Fruit fly (Drosophila melanogaster) whole organism, embryonic: ENCODE measurements around the gene Cap-D3.
A peak's percentile ranks its signal among the peaks of the same experiment; 100 is the strongest.

ENCODE experiments used
- B-H1 ChIP-seq: fragments of 200-800 bp; sonication (Bioruptor generic); IDR thresholded peaks from 3 replicates; pipeline ENCODE4 v1.3.6; 2022; ENCODE audit warnings: missing biosample characterization, missing genetic modification characterization
- CG10147 ChIP-seq: fragments of 200-800 bp; sonication (Bioruptor generic); optimal IDR thresholded peaks from 2 replicates; lab custom pipeline; 2019; ENCODE audit warnings: missing biosample characterization, mild to moderate bottlenecking, missing genetic modification characterization, moderate library complexity
- CG1024 ChIP-seq: fragments of 200-800 bp; sonication (Bioruptor generic); IDR thresholded peaks from 2 replicates; pipeline ENCODE4 v1.3.6; 2022; ENCODE audit warnings: missing biosample characterization, missing genetic modification characterization
- CG12769 ChIP-seq: fragments of 200-800 bp; sonication (Bioruptor generic); optimal IDR thresholded peaks from 2 replicates; lab custom pipeline; 2019; ENCODE audit warnings: missing biosample characterization, mild to moderate bottlenecking, missing genetic modification characterization, moderate library complexity
- CG15269 ChIP-seq: fragments of 200-800 bp; sonication (Bioruptor generic); optimal IDR thresholded peaks from 2 replicates; lab custom pipeline; 2018; ENCODE audit warnings: missing biosample characterization, mild to moderate bottlenecking, missing genetic modification characterization, moderate library complexity
- CG1603 ChIP-seq: fragments of 200-800 bp; sonication (Bioruptor generic); optimal IDR thresholded peaks from 2 replicates; lab custom pipeline; 2019; ENCODE audit warnings: missing biosample characterization, mild to moderate bottlenecking, missing genetic modification characterization, moderate library complexity
- CG1647 ChIP-seq: fragments of 200-800 bp; sonication (Bioruptor generic); optimal IDR thresholded peaks from 3 replicates; lab custom pipeline; 2016; ENCODE audit warnings: missing biosample characterization, missing genetic modification characterization
- CG16779 ChIP-seq: fragments of 200-800 bp; sonication (Bioruptor generic); IDR thresholded peaks from 2 replicates; pipeline ENCODE4 v1.3.6; 2022; ENCODE audit warnings: missing biosample characterization, missing genetic modification characterization
- CG16815 ChIP-seq: fragments of 200-800 bp; sonication (Bioruptor generic); optimal IDR thresholded peaks from 3 replicates; lab custom pipeline; 2017; ENCODE audit warnings: missing biosample characterization, mild to moderate bottlenecking, missing genetic modification characterization
- CG17385 ChIP-seq: fragments of 200-800 bp; sonication (Bioruptor generic); optimal IDR thresholded peaks from 3 replicates; lab custom pipeline; 2018; ENCODE audit warnings: missing biosample characterization, mild to moderate bottlenecking, missing genetic modification characterization
- CG17568 ChIP-seq: fragments of 200-800 bp; sonication (Bioruptor generic); optimal IDR thresholded peaks from 2 replicates; lab custom pipeline; 2018; ENCODE audit warnings: missing biosample characterization, mild to moderate bottlenecking, missing genetic modification characterization, moderate library complexity
- CG2116 ChIP-seq: fragments of 200-800 bp; sonication (Bioruptor generic); optimal IDR thresholded peaks from 3 replicates; lab custom pipeline; 2018; ENCODE audit warnings: missing biosample characterization, mild to moderate bottlenecking, missing genetic modification characterization
- CG2875 ChIP-seq: fragments of 200-800 bp; sonication (Bioruptor generic); optimal IDR thresholded peaks from 2 replicates; lab custom pipeline; 2017; ENCODE audit warnings: missing biosample characterization, mild to moderate bottlenecking, missing genetic modification characterization, missing genetic modification reagents
- CG33213 ChIP-seq: fragments of 200-800 bp; sonication (Bioruptor generic); optimal IDR thresholded peaks from 3 replicates; lab custom pipeline; 2016; ENCODE audit warnings: missing biosample characterization, missing genetic modification characterization
- CG3407 ChIP-seq: fragments of 200-800 bp; sonication (Bioruptor generic); optimal IDR thresholded peaks from 2 replicates; lab custom pipeline; 2018; ENCODE audit warnings: missing biosample characterization, mild to moderate bottlenecking, missing genetic modification characterization
- CG6791 ChIP-seq: fragments of 200-800 bp; sonication (Bioruptor generic); IDR thresholded peaks from 3 replicates; pipeline ENCODE4 v1.3.6; 2022; ENCODE audit warnings: missing biosample characterization, missing genetic modification characterization; ENCODE audit not compliant: partially characterized antibody
- CG7271 ChIP-seq: fragments of 200-800 bp; sonication (Bioruptor generic); optimal IDR thresholded peaks from 2 replicates; lab custom pipeline; 2018; ENCODE audit warnings: missing biosample characterization, mild to moderate bottlenecking, missing genetic modification characterization, moderate library complexity
- CG9876 ChIP-seq: fragments of 200-800 bp; sonication (Bioruptor generic); optimal IDR thresholded peaks from 2 replicates; lab custom pipeline; 2016; ENCODE audit warnings: missing biosample characterization, missing genetic modification characterization
- Dad ChIP-seq: fragments of 200-800 bp; sonication (Bioruptor generic); optimal IDR thresholded peaks from 3 replicates; lab custom pipeline; 2016; ENCODE audit warnings: missing biosample characterization, missing genetic modification characterization
- Eip74EF ChIP-seq, 2 experiments: fragments of 200-800 bp in 1 of 2; fragments of >200 bp in 1 of 2; sonication (Bioruptor generic) in 1 of 2; optimal IDR thresholded peaks; 2 replicates each; lab custom pipeline; 2017 to 2019; ENCODE audit warnings: missing biosample characterization in 2 of 2, missing genetic modification characterization in 2 of 2, mild to moderate bottlenecking in 1 of 2, moderate library complexity in 1 of 2
- GATAe ChIP-seq: fragments of 200-800 bp; sonication (Bioruptor generic); conservative IDR thresholded peaks from 2 replicates; pipeline ENCODE4 v1.3.6; 2022; ENCODE audit warnings: missing biosample characterization, missing genetic modification characterization
- Gsc ChIP-seq: fragments of 200-800 bp; sonication (Bioruptor generic); IDR thresholded peaks from 2 replicates; pipeline ENCODE4 v1.3.6; 2022; ENCODE audit warnings: missing biosample characterization, missing genetic modification characterization
- H15 ChIP-seq: fragments of 200-800 bp; sonication (Bioruptor generic); IDR thresholded peaks from 3 replicates; pipeline ENCODE4 v1.3.6; 2022; ENCODE audit warnings: missing biosample characterization, missing genetic modification characterization
- HLH4C ChIP-seq: fragments of 200-800 bp; sonication (Bioruptor generic); IDR thresholded peaks from 3 replicates; pipeline ENCODE4 v1.3.6; 2022; ENCODE audit warnings: missing biosample characterization, missing genetic modification characterization; ENCODE audit not compliant: partially characterized antibody
- HmgD ChIP-seq: fragments of 200-800 bp; sonication (Bioruptor generic); optimal IDR thresholded peaks from 3 replicates; lab custom pipeline; 2016; ENCODE audit warnings: missing biosample characterization, missing genetic modification characterization
- MBD-R2 ChIP-seq: fragments of 200-800 bp; sonication (Bioruptor generic); IDR thresholded peaks from 2 replicates; pipeline ENCODE4 v1.3.6; 2022; ENCODE audit warnings: missing biosample characterization, missing genetic modification characterization
- Spps ChIP-seq: fragments of 200-800 bp; sonication (Bioruptor generic); optimal IDR thresholded peaks from 2 replicates; lab custom pipeline; 2018; ENCODE audit warnings: missing biosample characterization, mild to moderate bottlenecking, missing genetic modification characterization
- Taf1 ChIP-seq: fragments of 200-800 bp; sonication (Bioruptor generic); IDR thresholded peaks from 2 replicates; pipeline ENCODE4 v1.3.6; 2022; ENCODE audit warnings: missing biosample characterization, missing genetic modification characterization
- bcd ChIP-seq: fragments of 200-800 bp; sonication (Bioruptor generic); optimal IDR thresholded peaks from 2 replicates; lab custom pipeline; 2017; ENCODE audit warnings: missing biosample characterization, mild to moderate bottlenecking, missing genetic modification characterization
- chif ChIP-seq, 2 experiments: fragments of 200-800 bp; sonication (Bioruptor generic); optimal IDR thresholded peaks; 3 replicates each; lab custom pipeline; 2016; ENCODE audit warnings: missing biosample characterization in 2 of 2, missing genetic modification characterization in 2 of 2
- chinmo ChIP-seq: fragments of 200-800 bp; sonication (Bioruptor generic); IDR thresholded peaks from 4 replicates; pipeline ENCODE4 v1.3.6; 2022; ENCODE audit warnings: missing biosample characterization, missing genetic modification characterization; ENCODE audit not compliant: partially characterized antibody
- dan ChIP-seq: fragments of 200-800 bp; sonication (Bioruptor generic); IDR thresholded peaks from 2 replicates; pipeline ENCODE4 v1.3.6; 2022; ENCODE audit warnings: missing biosample characterization, missing genetic modification characterization
- dpn ChIP-seq, 2 experiments: fragments of 200-800 bp; sonication (Bioruptor generic); optimal IDR thresholded peaks; 3 replicates each; lab custom pipeline; 2016; ENCODE audit warnings: missing biosample characterization in 2 of 2, missing genetic modification characterization in 2 of 2
- ewg ChIP-seq: fragments of 200-800 bp; sonication (Bioruptor generic); optimal IDR thresholded peaks from 3 replicates; lab custom pipeline; 2017; ENCODE audit warnings: mild to moderate bottlenecking, missing biosample characterization, missing genetic modification reagents, missing genetic modification characterization
- fd64A ChIP-seq: fragments of 200-800 bp; sonication (Bioruptor generic); optimal IDR thresholded peaks from 3 replicates; lab custom pipeline; 2018; ENCODE audit warnings: missing biosample characterization, mild to moderate bottlenecking, missing genetic modification characterization
- fu2 ChIP-seq: fragments of 200-800 bp; sonication (Bioruptor generic); optimal IDR thresholded peaks from 2 replicates; lab custom pipeline; 2016; ENCODE audit warnings: missing biosample characterization, missing genetic modification characterization
- h ChIP-seq: fragments of >200 bp; optimal IDR thresholded peaks from 2 replicates; lab custom pipeline; 2017
- kay ChIP-seq: fragments of 200-800 bp; sonication (Bioruptor generic); optimal IDR thresholded peaks from 2 replicates; lab custom pipeline; 2016; ENCODE audit warnings: missing biosample characterization, missing genetic modification characterization
- ken ChIP-seq: fragments of 200-800 bp; sonication (Bioruptor generic); IDR thresholded peaks from 3 replicates; pipeline ENCODE4 v1.3.6; 2022; ENCODE audit warnings: missing biosample characterization, missing genetic modification characterization
- nmo ChIP-seq: fragments of 200-800 bp; sonication (Bioruptor generic); optimal IDR thresholded peaks from 2 replicates; lab custom pipeline; 2018; ENCODE audit warnings: missing biosample characterization, mild to moderate bottlenecking, missing genetic modification characterization, moderate library complexity
- org-1 ChIP-seq: fragments of 200-800 bp; sonication (Bioruptor generic); optimal IDR thresholded peaks from 2 replicates; lab custom pipeline; 2017; ENCODE audit warnings: missing biosample characterization, missing genetic modification characterization
- p53 ChIP-seq: fragments of 200-800 bp; sonication (Bioruptor generic); optimal IDR thresholded peaks from 2 replicates; lab custom pipeline; 2016; ENCODE audit warnings: missing biosample characterization, missing genetic modification characterization
- pan ChIP-seq, 4 experiments: fragments of >200 bp in 3 of 4; fragments of 200-800 bp in 1 of 4; sonication (Bioruptor generic) in 1 of 4; optimal IDR thresholded peaks in 3 of 4; IDR thresholded peaks in 1 of 4; 2 replicates each; pipeline versions ENCODE4 v1.3.6 to Lab custom; 2017 to 2022; ENCODE audit warnings: missing biosample characterization in 2 of 4, missing genetic modification characterization in 2 of 4, mixed read lengths in 1 of 4
- pnt ChIP-seq: fragments of 200-800 bp; sonication (Bioruptor generic); optimal IDR thresholded peaks from 3 replicates; lab custom pipeline; 2016; ENCODE audit warnings: missing biosample characterization, missing genetic modification characterization
- salm ChIP-seq: fragments of 200-800 bp; sonication (Bioruptor generic); optimal IDR thresholded peaks from 2 replicates; lab custom pipeline; 2018; ENCODE audit warnings: missing biosample characterization, mild to moderate bottlenecking, missing genetic modification characterization
- sim ChIP-seq: fragments of 200-800 bp; sonication (Bioruptor generic); IDR thresholded peaks from 2 replicates; pipeline ENCODE4 v1.3.6; 2022; ENCODE audit warnings: missing biosample characterization, missing genetic modification characterization
- usp ChIP-seq: fragments of >200 bp; optimal IDR thresholded peaks from 2 replicates; lab custom pipeline; 2017; ENCODE audit warnings: missing biosample characterization, missing genetic modification characterization
- yki ChIP-seq: fragments of >200 bp; optimal IDR thresholded peaks from 3 replicates; lab custom pipeline; 2018
- zf30C ChIP-seq: fragments of 200-800 bp; sonication (Bioruptor generic); optimal IDR thresholded peaks from 3 replicates; lab custom pipeline; 2018; ENCODE audit warnings: missing biosample characterization, mild to moderate bottlenecking, missing genetic modification characterization

The Cap-D3 gene

DNA sequence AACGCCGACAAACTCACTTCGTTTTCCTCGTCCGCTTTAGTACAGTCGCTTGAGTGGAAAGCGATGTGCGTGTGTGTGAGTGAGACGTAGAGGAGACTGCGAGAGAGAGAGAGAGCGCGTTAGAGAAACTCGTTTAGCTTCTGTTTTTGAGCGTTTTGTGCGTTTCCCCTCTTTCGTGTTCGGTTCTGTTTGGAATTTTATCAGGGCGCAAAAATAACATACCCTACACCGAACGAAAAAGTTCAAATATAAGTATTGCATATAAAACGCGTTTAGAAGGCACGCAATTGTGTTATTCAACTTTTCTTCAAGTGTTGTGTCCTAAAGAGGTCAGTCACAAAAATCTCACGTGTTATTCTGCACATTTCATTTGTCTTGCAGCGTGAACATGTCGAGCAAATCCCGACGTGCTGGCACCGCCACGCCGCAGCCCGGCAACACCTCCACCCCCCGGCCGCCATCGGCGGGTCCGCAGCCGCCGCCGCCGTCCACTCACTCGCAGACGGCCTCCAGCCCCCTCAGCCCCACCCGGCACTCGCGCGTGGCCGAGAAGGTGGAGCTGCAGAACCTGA is 17.3 kb downstream of the Cap-D3 start (continued):
- TF ChIP-seq CG16815 (no peak), salm (tag; lab: Kevin White, UChicago) (no peak), CG3407 (GFP tag; lab: Kevin White, UChicago) (no peak), h (no peak), HLH4C (GFP tag; lab: Robert Waterston, UW) (no peak), ken (GFP tag; lab: Robert Waterston, UW) (no peak; the same call in 2 of the 3 replicates), CG17568 (GFP tag; lab: Kevin White, UChicago) (no peak), CG12769 (no peak), zf30C (peak; percentile 96), chinmo (GFP tag; lab: Robert Waterston, UW) (peak; percentile 70; the same call in 2 of the 4 replicates), bcd (GFP tag; lab: Kevin White, UChicago) (peak; percentile 53), pnt (GFP tag; lab: Kevin White, UChicago) (peak; percentile 9), CG2116 (GFP tag; lab: Kevin White, UChicago) (no peak), Gsc (no peak), H15 (peak; percentile 49; the same call in 1 of the 3 replicates), sim (GFP tag; lab: Robert Waterston, UW) (0 out of 2 replicates have a peak, but pooled peaks have one; percentile 7), CG1024 (0 out of 2 replicates have a peak, but pooled peaks have one; percentile 6), CG9876 (GFP tag; lab: Kevin White, UChicago) (peak; percentile 39), CG6791 (GFP tag; lab: Robert Waterston, UW) (peak; percentile 38; the same call in 1 of the 3 replicates), kay (GFP tag; lab: Kevin White, UChicago) (peak; percentile 11), CG10147 (GFP tag; lab: Kevin White, UChicago) (peak; percentile 41), fu2 (GFP tag; lab: Kevin White, UChicago) (peak; percentile 15), CG16779 (GFP tag; lab: Robert Waterston, UW) (peak; percentile 70; the same call in 1 of the 2 replicates), org-1 (peak; percentile 30), MBD-R2 (GFP tag; lab: Robert Waterston, UW) (peak; percentile 25; the same call in 1 of the 2 replicates), CG1647 (GFP tag; lab: Kevin White, UChicago) (no peak), B-H1 (GFP tag; lab: Robert Waterston, UW) (peak; percentile 47; the same call in 1 of the 3 replicates), ewg (GFP tag; lab: Kevin White, UChicago) (no peak), Spps (tag; lab: Kevin White, UChicago) (no peak), CG33213 (GFP tag; lab: Kevin White, UChicago) (no peak), usp (no peak), CG15269 (tag; lab: Kevin White, UChicago) (no peak), chif (GFP tag; optimal IDR thresholded peaks at IDR 0.05; lab: Kevin White, UChicago) (peak in 1 of 2 experiments; percentile 11), Eip74EF (GFP tag; optimal IDR thresholded peaks at IDR 0.05; lab: Kevin White, UChicago) (peak in 1 of 2 experiments; percentile 22), pan (optimal IDR thresholded peaks at IDR 0.05; lab: Kevin White, UChicago) (no peak), pan (GFP tag; optimal IDR thresholded peaks at IDR 0.05 in 1 of 2, IDR thresholded peaks at IDR 0.05 in 1 of 2) (peak in 1 of 2 experiments; percentile 44), fd64A (GFP tag; lab: Kevin White, UChicago) (no peak), CG17385 (peak; percentile 54), HmgD (no peak), nmo (GFP tag; lab: Kevin White, UChicago) (peak; percentile 27), p53 (peak; percentile 61), Taf1 (GFP tag; lab: Robert Waterston, UW) (no peak; the same call in 1 of the 2 replicates), CG1603 (tag; lab: Kevin White, UChicago) (peak; percentile 63), CG2875 (GFP tag; lab: Kevin White, UChicago) (no peak), dan (GFP tag; lab: Robert Waterston, UW) (no peak), Dad (peak; percentile 27), yki (lab: Kevin White, UChicago) (no peak), dpn (GFP tag; optimal IDR thresholded peaks at IDR 0.05; lab: Kevin White, UChicago) (peak; percentile 24 to 72), GATAe (GFP tag; lab: Robert Waterston, UW) (no peak), CG7271 (tag; lab: Kevin White, UChicago) (no peak)
